Fruit fly (Drosophila melanogaster) whole organism, wandering third instar larva: Measurements from ENCODE around the gene PSMG1.

Experiments
- Mio ChIP-seq: sonication (Bioruptor generic); optimal IDR thresholded peaks from 2 replicates; lab custom pipeline; 2016; ENCODE audit warnings: missing biosample characterization, missing genetic modification characterization
- pan ChIP-seq: fragments of >200 bp; optimal IDR thresholded peaks from 2 replicates; lab custom pipeline; 2017

dm6 chr3R:5797709-5798108 is 3.6 kb upstream of the PSMG1 start:
- TF ChIP-seq Mio (GFP tag; lab: Kevin White, UChicago) (no peak), pan (no peak)
